Fruit fly (Drosophila melanogaster) S2 (cell line): ENCODE results near the gene Erk7.

ENCODE experiments used
- CG8478 ChIP-seq: fragments of >200 bp; optimal IDR thresholded peaks from 2 replicates; lab custom pipeline; 2018
- CTCF ChIP-seq, 2 experiments: fragments of >200 bp; optimal IDR thresholded peaks; 2 replicates each; lab custom pipeline; 2018

dm6 chrX:9250161-9250831 lies 17.2 kb downstream of the Erk7 start, which contains the start of gene CG17754:
- TF ChIP-seq CG8478 (no peak), CTCF (optimal IDR thresholded peaks at IDR 0.05; lab: Kevin White, UChicago) (no peak)
